Worm (Caenorhabditis elegans) whole organism, L2 larva: Measurements from ENCODE around the gene atat-2.

ENCODE experiments used
- C34F6.9 ChIP-seq: fragments of 150-350 bp; optimal IDR thresholded peaks from 2 replicates; lab custom pipeline; 2014; ENCODE audit warnings: missing biosample characterization, missing genetic modification characterization
- F13H6.1 ChIP-seq: sonication (generic microtip); optimal IDR thresholded peaks from 2 replicates; lab custom pipeline; 2016; ENCODE audit warnings: missing genetic modification characterization, missing compliant biosample characterization
- R02D3.7 ChIP-seq: fragments of 150-350 bp; optimal IDR thresholded peaks from 2 replicates; lab custom pipeline; 2014; ENCODE audit warnings: missing biosample characterization, missing genetic modification characterization
- Y55F3AM.14 ChIP-seq: fragments of 200-800 bp; sonication (Bioruptor generic); optimal IDR thresholded peaks from 2 replicates; lab custom pipeline; 2018; ENCODE audit warnings: mild to moderate bottlenecking, missing genetic modification characterization, missing compliant biosample characterization
- alr-1 ChIP-seq: fragments of 150-350 bp; optimal IDR thresholded peaks from 2 replicates; lab custom pipeline; 2014; ENCODE audit warnings: missing biosample characterization, missing genetic modification characterization
- aly-2 ChIP-seq: fragments of 150-350 bp; optimal IDR thresholded peaks from 2 replicates; lab custom pipeline; 2014; ENCODE audit warnings: missing biosample characterization, missing genetic modification characterization
- blmp-1 ChIP-seq: sonication (generic microtip); optimal IDR thresholded peaks from 2 replicates; lab custom pipeline; 2017; ENCODE audit warnings: missing genetic modification characterization, mild to moderate bottlenecking, missing compliant biosample characterization, antibody characterized with exemption, moderate library complexity; ENCODE audit not compliant: insufficient read depth
- ceh-16 ChIP-seq: fragments of 150-350 bp; optimal IDR thresholded peaks from 2 replicates; lab custom pipeline; 2014; ENCODE audit warnings: missing biosample characterization, missing genetic modification characterization
- ceh-82 ChIP-seq: fragments of 150-350 bp; optimal IDR thresholded peaks from 2 replicates; lab custom pipeline; 2014; ENCODE audit warnings: missing biosample characterization, missing genetic modification characterization
- crh-2 ChIP-seq: sonication (generic microtip); optimal IDR thresholded peaks from 2 replicates; lab custom pipeline; 2017; ENCODE audit warnings: missing biosample characterization, missing genetic modification characterization
- dmd-4 ChIP-seq: sonication (generic microtip); optimal IDR thresholded peaks from 2 replicates; lab custom pipeline; 2017; ENCODE audit warnings: missing biosample characterization, missing genetic modification characterization
- elt-1 ChIP-seq: fragments of 150-350 bp; optimal IDR thresholded peaks from 2 replicates; lab custom pipeline; 2014; ENCODE audit warnings: missing biosample characterization, missing genetic modification characterization
- fos-1 ChIP-seq: fragments of 150-350 bp; optimal IDR thresholded peaks from 2 replicates; lab custom pipeline; 2014; ENCODE audit warnings: missing biosample characterization, missing genetic modification characterization
- lin-11 ChIP-seq: fragments of 150-350 bp; sonication (generic microtip); optimal IDR thresholded peaks from 2 replicates; lab custom pipeline; 2014; ENCODE audit warnings: missing biosample characterization, missing genetic modification characterization, inconsistent platforms, mixed read lengths
- lin-13 ChIP-seq: fragments of 150-350 bp; optimal IDR thresholded peaks from 2 replicates; lab custom pipeline; 2014; ENCODE audit warnings: missing biosample characterization, missing genetic modification reagents, missing genetic modification characterization
- lin-39 ChIP-seq: fragments of 150-350 bp; optimal IDR thresholded peaks from 2 replicates; lab custom pipeline; 2014; ENCODE audit warnings: missing biosample characterization, missing genetic modification reagents, missing genetic modification characterization
- lsy-2 ChIP-seq, 2 experiments: fragments of 150-350 bp in 1 of 2; sonication (generic microtip) in 1 of 2; optimal IDR thresholded peaks; 2 replicates each; lab custom pipeline; 2014 to 2017; ENCODE audit warnings: missing biosample characterization in 2 of 2, missing genetic modification characterization in 2 of 2
- mdl-1 ChIP-seq, 2 experiments: fragments of 150-350 bp in 1 of 2; sonication (generic microtip) in 1 of 2; optimal IDR thresholded peaks; 2 replicates each; lab custom pipeline; 2017; ENCODE audit warnings: missing biosample characterization in 2 of 2, missing genetic modification characterization in 2 of 2
- nhr-10 ChIP-seq: sonication (generic microtip); optimal IDR thresholded peaks from 2 replicates; lab custom pipeline; 2017; ENCODE audit warnings: missing biosample characterization, missing genetic modification characterization
- nhr-11 ChIP-seq: fragments of 150-350 bp; optimal IDR thresholded peaks from 2 replicates; lab custom pipeline; 2014; ENCODE audit warnings: missing biosample characterization, missing genetic modification characterization
- nhr-12 ChIP-seq: fragments of 150-350 bp; optimal IDR thresholded peaks from 2 replicates; lab custom pipeline; 2014; ENCODE audit warnings: missing biosample characterization, missing genetic modification characterization
- nhr-129 ChIP-seq: fragments of 150-350 bp; optimal IDR thresholded peaks from 2 replicates; lab custom pipeline; 2014; ENCODE audit warnings: missing biosample characterization, missing genetic modification characterization
- nhr-21 ChIP-seq: fragments of 150-350 bp; optimal IDR thresholded peaks from 2 replicates; lab custom pipeline; 2014; ENCODE audit warnings: missing biosample characterization, missing genetic modification characterization
- nhr-23 ChIP-seq: fragments of 150-350 bp; optimal IDR thresholded peaks from 2 replicates; lab custom pipeline; 2014; ENCODE audit warnings: missing biosample characterization, missing genetic modification reagents, missing genetic modification characterization
- nhr-237 ChIP-seq: fragments of 150-350 bp; optimal IDR thresholded peaks from 2 replicates; lab custom pipeline; 2014; ENCODE audit warnings: missing biosample characterization, missing genetic modification characterization
- nhr-6 ChIP-seq: fragments of 150-350 bp; optimal IDR thresholded peaks from 2 replicates; lab custom pipeline; 2014; ENCODE audit warnings: missing biosample characterization, missing genetic modification characterization
- peb-1 ChIP-seq: fragments of 150-350 bp; optimal IDR thresholded peaks from 2 replicates; lab custom pipeline; 2014; ENCODE audit warnings: missing biosample characterization, missing genetic modification characterization
- skn-1 ChIP-seq: sonication (generic microtip); optimal IDR thresholded peaks from 2 replicates; lab custom pipeline; 2017; ENCODE audit warnings: missing biosample characterization, missing genetic modification characterization
- sma-3 ChIP-seq: sonication (generic microtip); optimal IDR thresholded peaks from 2 replicates; lab custom pipeline; 2016; ENCODE audit warnings: missing genetic modification reagents, missing genetic modification characterization, missing compliant biosample characterization
- sma-9 ChIP-seq, 2 experiments: fragments of 150-350 bp in 1 of 2; sonication (generic microtip) in 1 of 2; optimal IDR thresholded peaks; 2 replicates each; lab custom pipeline; 2014 to 2016; ENCODE audit warnings: missing genetic modification characterization in 2 of 2, mild to moderate bottlenecking in 1 of 2, missing biosample characterization in 1 of 2, missing compliant biosample characterization in 1 of 2, missing genetic modification reagents in 1 of 2, moderate library complexity in 1 of 2
- snpc-4 ChIP-seq: fragments of 150-350 bp; optimal IDR thresholded peaks from 2 replicates; lab custom pipeline; 2014; ENCODE audit warnings: missing biosample characterization, missing genetic modification characterization
- unc-39 ChIP-seq: fragments of 150-350 bp; optimal IDR thresholded peaks from 2 replicates; lab custom pipeline; 2014; ENCODE audit warnings: missing biosample characterization, missing genetic modification characterization
- unc-55 ChIP-seq: fragments of 150-350 bp; sonication (generic microtip); optimal IDR thresholded peaks from 3 replicates; lab custom pipeline; 2014; ENCODE audit warnings: missing biosample characterization, missing genetic modification reagents, missing genetic modification characterization
- unc-62 ChIP-seq: fragments of 150-350 bp; optimal IDR thresholded peaks from 2 replicates; lab custom pipeline; 2014; ENCODE audit warnings: missing biosample characterization, missing genetic modification reagents, missing genetic modification characterization
- zag-1 ChIP-seq: fragments of 150-350 bp; optimal IDR thresholded peaks from 2 replicates; lab custom pipeline; 2014; ENCODE audit warnings: missing biosample characterization, missing genetic modification characterization
- ztf-1 ChIP-seq: fragments of 200-800 bp; sonication (Bioruptor generic); conservative IDR thresholded peaks from 2 replicates; pipeline ENCODE4 v1.3.6; 2022; ENCODE audit warnings: missing genetic modification characterization, missing compliant biosample characterization
- ztf-11 ChIP-seq: sonication (generic microtip); optimal IDR thresholded peaks from 2 replicates; lab custom pipeline; 2017; ENCODE audit warnings: missing biosample characterization, missing genetic modification characterization
- ztf-4 ChIP-seq: fragments of 150-350 bp; optimal IDR thresholded peaks from 2 replicates; lab custom pipeline; 2014; ENCODE audit warnings: missing biosample characterization, missing genetic modification characterization

Gene atat-2

ce11 chrX:5872153-5872552 lies 23.3 kb downstream of the atat-2 start:
- no peak for TF ChIP-seq Y55F3AM.14
- TF ChIP-seq lin-11 (tag; lab: Kevin White, UChicago), result no peak
- TF ChIP-seq unc-39 (tag; lab: Kevin White, UChicago), result no peak
- no peak for TF ChIP-seq snpc-4 (tag; lab: Kevin White, UChicago)
- no peak for TF ChIP-seq elt-1 (tag; lab: Kevin White, UChicago)
- TF ChIP-seq nhr-10 (tag; lab: Kevin White, UChicago), result no peak
- no peak for TF ChIP-seq nhr-237
- no peak for TF ChIP-seq ztf-1
- no peak for TF ChIP-seq sma-9 (GFP tag; optimal IDR thresholded peaks at IDR 0.05; lab: Kevin White, UChicago)
- TF ChIP-seq sma-9 (tag; optimal IDR thresholded peaks at IDR 0.05; lab: Kevin White, UChicago), result no peak
- TF ChIP-seq ceh-82 (tag; lab: Kevin White, UChicago), result no peak

ce11 chrX:5875567-5875966 lies 26.7 kb downstream of the atat-2 start, which contains the start of gene F49E10.4:
Gene F49E10.4, plus strand, starts transcription at chrX:5875867.
- TF ChIP-seq skn-1 (tag; lab: Kevin White, UChicago), result no peak
- no peak for TF ChIP-seq peb-1 (tag; lab: Kevin White, UChicago)
- peak; percentile 60 for TF ChIP-seq unc-55 (GFP tag; lab: Kevin White, UChicago)

ce11 chrX:5877039-5877438 lies 28.1 kb downstream of the atat-2 start:
- TF ChIP-seq alr-1, result no peak
- no peak for TF ChIP-seq crh-2 (tag; lab: Kevin White, UChicago)
- TF ChIP-seq sma-3 (GFP tag; lab: Kevin White, UChicago), result no peak
- no peak for TF ChIP-seq ceh-16 (tag; lab: Kevin White, UChicago)
- TF ChIP-seq ztf-4 (tag; lab: Kevin White, UChicago), result no peak

ce11 chrX:5885565-5885964 lies 36.7 kb downstream of the atat-2 start, which contains the start of gene flp-7:
Gene flp-7, plus strand, starts transcription at chrX:5885865.
- TF ChIP-seq R02D3.7 (tag; lab: Kevin White, UChicago) (no peak), lin-13 (GFP tag; lab: Kevin White, UChicago) (no peak), F13H6.1 (tag; lab: Kevin White, UChicago) (no peak), mdl-1 (tag; optimal IDR thresholded peaks at IDR 0.05; lab: Kevin White, UChicago) (no peak), nhr-237 (no peak)
- TF ChIP-seq, all 48 proteins: peak for 0

- TF ChIP-seq unc-62 (GFP tag; lab: Kevin White, UChicago) (no peak), zag-1 (tag; lab: Kevin White, UChicago) (no peak), nhr-21 (tag; lab: Kevin White, UChicago) (no peak), snpc-4 (tag; lab: Kevin White, UChicago) (no peak), nhr-129 (tag; lab: Kevin White, UChicago) (no peak), nhr-12 (no peak), dmd-4 (no peak), nhr-11 (tag; lab: Kevin White, UChicago) (no peak), alr-1 (no peak), skn-1 (tag; lab: Kevin White, UChicago) (no peak), unc-55 (GFP tag; lab: Kevin White, UChicago) (no peak), F13H6.1 (tag; lab: Kevin White, UChicago) (no peak), lsy-2 (tag; optimal IDR thresholded peaks at IDR 0.05; lab: Kevin White, UChicago) (no peak), Y55F3AM.14 (no peak), nhr-23 (tag; lab: Kevin White, UChicago) (no peak), ceh-16 (tag; lab: Kevin White, UChicago) (no peak)
Measured at ce11 chrX:5890080-5890479, 41.2 kb downstream of the atat-2 start, which contains the start of gene F49E10.2. Gene F49E10.2, plus strand, starts transcription at chrX:5890380.

- TF ChIP-seq C34F6.9 (tag; lab: Kevin White, UChicago) (peak; percentile 18), unc-39 (tag; lab: Kevin White, UChicago) (no peak), ztf-11 (tag; lab: Kevin White, UChicago) (no peak), unc-55 (GFP tag; lab: Kevin White, UChicago) (no peak), dmd-4 (no peak), nhr-6 (tag; lab: Kevin White, UChicago) (peak; percentile 21), blmp-1 (tag; lab: Kevin White, UChicago) (no peak), R02D3.7 (tag; lab: Kevin White, UChicago) (no peak), lin-39 (no peak), lin-11 (tag; lab: Kevin White, UChicago) (peak; percentile 12), unc-62 (GFP tag; lab: Kevin White, UChicago) (no peak), snpc-4 (tag; lab: Kevin White, UChicago) (no peak), ztf-1 (no peak), nhr-12 (no peak), aly-2 (tag; lab: Kevin White, UChicago) (no peak), fos-1 (tag; lab: Kevin White, UChicago) (no peak), nhr-129 (tag; lab: Kevin White, UChicago) (no peak), zag-1 (tag; lab: Kevin White, UChicago) (no peak), skn-1 (tag; lab: Kevin White, UChicago) (no peak), nhr-23 (tag; lab: Kevin White, UChicago) (no peak), sma-9 (GFP tag; optimal IDR thresholded peaks at IDR 0.05; lab: Kevin White, UChicago) (peak; percentile 6), sma-9 (tag; optimal IDR thresholded peaks at IDR 0.05; lab: Kevin White, UChicago) (no peak), ztf-4 (tag; lab: Kevin White, UChicago) (no peak), mdl-1 (tag; optimal IDR thresholded peaks at IDR 0.05; lab: Kevin White, UChicago) (peak in 1 of 2 experiments; percentile 5)
Measured at ce11 chrX:5896001-5896400, 47.1 kb downstream of the atat-2 start.
